Fruit fly (Drosophila melanogaster) whole organism: ENCODE data around the gene RfC4.

Experiments used
- CG8478 ChIP-seq: fragments of >200 bp; optimal IDR thresholded peaks from 2 replicates; lab custom pipeline; 2018; ENCODE audit warnings: inconsistent platforms
- Dll ChIP-seq: fragments of >200 bp; optimal IDR thresholded peaks from 2 replicates; lab custom pipeline; 2017
- pan ChIP-seq: fragments of >200 bp; optimal IDR thresholded peaks from 2 replicates; lab custom pipeline; 2017
- psq ChIP-seq: fragments of >200 bp; optimal IDR thresholded peaks from 2 replicates; lab custom pipeline; 2017
- usp ChIP-seq: fragments of >200 bp; optimal IDR thresholded peaks from 2 replicates; lab custom pipeline; 2017; ENCODE audit warnings: missing biosample characterization, missing genetic modification characterization, mixed read lengths

- TF ChIP-seq psq (lab: Kevin White, UChicago) (no peak), CG8478 (lab: Kevin White, UChicago) (no peak), pan (no peak), usp (GFP tag; lab: Kevin White, UChicago) (no peak), Dll (lab: Kevin White, UChicago) (no peak)
These were observed 16.0 kb downstream of the RfC4 start for dm6 chr3L:4119636-4120357.
